Fruit fly (Drosophila melanogaster): ENCODE results near the gene CG43235.

Gene CG43235

DNA sequence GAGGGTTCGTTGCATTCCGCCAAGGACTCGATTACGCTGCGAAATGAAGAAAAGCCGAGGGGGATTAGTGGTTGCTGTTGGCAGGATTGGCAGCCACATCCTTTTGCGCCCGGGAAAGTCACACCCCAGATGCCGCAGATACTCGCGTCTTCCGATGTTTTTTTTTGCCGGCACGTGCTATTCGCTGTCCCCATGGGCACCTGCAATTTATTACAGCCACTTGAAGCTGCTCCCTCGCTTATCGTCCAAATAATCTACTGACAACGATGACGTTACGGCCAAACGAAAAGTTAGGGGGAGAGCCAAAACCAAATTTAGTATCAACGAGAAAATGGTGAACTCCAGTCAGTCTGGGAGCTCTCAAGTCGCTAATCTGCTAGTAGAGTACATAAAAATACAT is 15.8 kb upstream of the CG43235 start:
- peak; percentile 55 for TF ChIP-seq cwo (GFP tag; optimal IDR thresholded peaks at IDR 0.05)
- no peak for TF ChIP-seq CG14014 (GFP tag; IDR thresholded peaks at IDR 0.05)
- TF ChIP-seq CG12236 (GFP tag; optimal IDR thresholded peaks at IDR 0.05) = no peak
- peak; percentile 54; the same call in 1 of the 4 replicates for TF ChIP-seq chinmo (GFP tag; IDR thresholded peaks at IDR 0.05; ENCODE audit: partially characterized antibody)
- no peak for TF ChIP-seq tup (GFP tag; optimal IDR thresholded peaks at IDR 0.05)
- TF ChIP-seq Blimp-1 (GFP tag; optimal IDR thresholded peaks at IDR 0.05) = no peak

DNA sequence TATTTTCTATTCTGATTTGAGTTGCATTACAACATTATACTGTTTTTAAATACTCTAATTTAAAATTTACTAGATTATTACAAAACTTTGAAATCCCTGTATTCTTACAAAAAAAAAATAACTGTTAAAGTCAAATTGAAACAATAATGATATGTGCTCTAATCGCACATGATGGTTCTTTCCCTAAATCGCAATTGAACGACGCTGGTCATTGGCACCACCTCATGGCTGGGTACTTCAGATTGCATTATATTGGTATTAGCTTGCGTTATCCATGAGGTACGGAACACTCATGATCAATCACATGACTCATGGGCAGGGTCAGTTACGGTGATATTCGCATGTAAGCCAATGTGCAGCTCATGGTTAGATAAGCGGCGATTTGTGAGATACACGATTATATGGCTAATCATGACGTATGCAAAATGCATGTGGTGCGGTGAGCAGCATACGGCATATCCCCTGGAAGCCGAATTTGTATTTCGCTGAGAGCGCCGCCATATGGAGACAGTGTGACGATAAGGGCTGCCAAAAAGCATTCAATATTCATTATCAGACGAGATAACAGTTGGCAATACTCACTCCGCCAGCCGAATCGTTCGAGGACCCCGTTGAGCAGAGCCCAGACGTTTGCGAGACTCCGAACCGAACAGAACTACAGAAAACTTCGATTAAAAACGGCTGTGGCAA is 14.6 kb upstream of the CG43235 start:
- TF ChIP-seq CG1602 (GFP tag; optimal IDR thresholded peaks at IDR 0.05) (no peak), pfk (GFP tag; optimal IDR thresholded peaks at IDR 0.05) (no peak), CG14050 (GFP tag; IDR thresholded peaks at IDR 0.05) (no peak), CG7372 (GFP tag; IDR thresholded peaks at IDR 0.05) (no peak), Ets65A (GFP tag) (peak; percentile 55), CG8388 (GFP tag; optimal IDR thresholded peaks at IDR 0.05) (no peak), CG2875 (GFP tag; optimal IDR thresholded peaks at IDR 0.05) (no peak), dan (GFP tag; IDR thresholded peaks at IDR 0.05) (no peak), CG15514 (GFP tag; optimal IDR thresholded peaks at IDR 0.05) (no peak), bsh (GFP tag; optimal IDR thresholded peaks at IDR 0.05) (no peak), CG9932 (GFP tag; IDR thresholded peaks at IDR 0.05) (no peak), mirr (GFP tag; optimal IDR thresholded peaks at IDR 0.05) (peak; percentile 18), CG15479 (GFP tag; optimal IDR thresholded peaks at IDR 0.05) (peak; percentile 85), bigmax (GFP tag; optimal IDR thresholded peaks at IDR 0.05) (no peak), luna (GFP tag; optimal IDR thresholded peaks at IDR 0.05) (no peak), NfI (GFP tag; optimal IDR thresholded peaks at IDR 0.05) (no peak), CG2129 (GFP tag; IDR thresholded peaks at IDR 0.05; ENCODE audit: partially characterized antibody) (no peak), yki (optimal IDR thresholded peaks at IDR 0.05) (no peak), Vsx1 (GFP tag; optimal IDR thresholded peaks at IDR 0.05) (peak; percentile 8), Sry-δ (GFP tag; optimal IDR thresholded peaks at IDR 0.05) (no peak), dpn (GFP tag; optimal IDR thresholded peaks at IDR 0.05) (no peak), CG10543 (GFP tag; optimal IDR thresholded peaks at IDR 0.05) (peak; percentile 33), Trl (optimal IDR thresholded peaks at IDR 0.05) (no peak), Trl (GFP tag; optimal IDR thresholded peaks at IDR 0.05) (no peak), Hr78 (GFP tag; optimal IDR thresholded peaks at IDR 0.05) (no peak), eve (GFP tag; optimal IDR thresholded peaks at IDR 0.05) (no peak), z (GFP tag; IDR thresholded peaks at IDR 0.05) (no peak), gem (tag; optimal IDR thresholded peaks at IDR 0.05) (no peak), CG1832 (GFP tag; optimal IDR thresholded peaks at IDR 0.05) (no peak), dysf (GFP tag; IDR thresholded peaks at IDR 0.05) (no peak), tup (GFP tag; optimal IDR thresholded peaks at IDR 0.05) (no peak), CG7928 (GFP tag; optimal IDR thresholded peaks at IDR 0.05) (no peak), CG5180 (GFP tag; optimal IDR thresholded peaks at IDR 0.05) (no peak), CG6689 (GFP tag; IDR thresholded peaks at IDR 0.05) (no peak), CG10147 (GFP tag; optimal IDR thresholded peaks at IDR 0.05) (peak; percentile 15), CG34422 (GFP tag; IDR thresholded peaks at IDR 0.05) (no peak), Dek (tag; optimal IDR thresholded peaks at IDR 0.05) (no peak), pzg (GFP tag; optimal IDR thresholded peaks at IDR 0.05) (no peak), Xbp1 (GFP tag; optimal IDR thresholded peaks at IDR 0.05) (no peak), klu (GFP tag; IDR thresholded peaks at IDR 0.05) (no peak), D19B (GFP tag; optimal IDR thresholded peaks at IDR 0.05) (no peak), H15 (GFP tag; IDR thresholded peaks at IDR 0.05) (no peak), crc (GFP tag; optimal IDR thresholded peaks at IDR 0.05) (no peak), chinmo (GFP tag; IDR thresholded peaks at IDR 0.05; ENCODE audit: partially characterized antibody) (0 out of 4 replicates have a peak, but pooled peaks have one; percentile 68)
